Fruit fly (Drosophila melanogaster): ENCODE results near the gene CG34278.

DNA sequence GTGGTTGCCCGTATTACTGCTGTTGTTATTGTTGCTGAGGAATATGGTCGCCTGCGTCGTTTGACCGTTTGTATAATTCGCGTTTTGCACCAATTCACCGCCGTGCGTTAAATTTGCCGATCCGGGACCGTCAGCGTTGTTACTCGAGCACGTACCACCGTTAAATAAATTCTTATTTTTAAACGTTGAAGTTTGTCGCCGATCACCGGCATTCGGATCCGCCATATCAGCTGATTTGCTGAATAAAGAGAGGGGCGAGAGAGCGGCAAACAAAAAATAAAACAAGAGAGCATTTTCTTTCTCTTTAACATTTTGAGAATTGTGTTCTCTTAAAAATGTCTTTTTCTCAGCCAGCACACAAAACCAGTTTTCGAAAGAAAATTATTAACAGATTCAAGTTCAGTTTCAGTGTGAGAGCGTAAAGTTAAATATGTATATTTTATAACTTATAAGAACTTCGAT is 1.3 kb upstream of the CG34278 start:
- TF ChIP-seq CG8478 (optimal IDR thresholded peaks at IDR 0.05) (no peak), CTCF (optimal IDR thresholded peaks at IDR 0.05) (no peak)

Data from S2 (cell line).